Worm (Caenorhabditis elegans) whole organism, L1 larva: ENCODE measurements around the gene ogt-1.

Source experiments
- C04F5.9 ChIP-seq: sonication (generic microtip); optimal IDR thresholded peaks from 2 replicates; lab custom pipeline; 2016; ENCODE audit warnings: missing genetic modification characterization, missing compliant biosample characterization
- C16A3.4 ChIP-seq: fragments of 150-350 bp; optimal IDR thresholded peaks from 2 replicates; lab custom pipeline; 2014; ENCODE audit warnings: missing biosample characterization, missing genetic modification characterization
- F16B12.6 ChIP-seq: fragments of 150-350 bp; optimal IDR thresholded peaks from 2 replicates; lab custom pipeline; 2014; ENCODE audit warnings: missing biosample characterization, missing genetic modification characterization
- aly-2 ChIP-seq: fragments of 150-350 bp; optimal IDR thresholded peaks from 2 replicates; lab custom pipeline; 2014; ENCODE audit warnings: missing biosample characterization, missing genetic modification characterization
- ceh-8 ChIP-seq: fragments of 200-800 bp; sonication (Bioruptor generic); optimal IDR thresholded peaks from 2 replicates; lab custom pipeline; 2018; ENCODE audit warnings: mild to moderate bottlenecking, missing genetic modification characterization, moderate library complexity, missing compliant biosample characterization
- ceh-82 ChIP-seq, 3 experiments: fragments of 150-350 bp in 1 of 3; sonication (generic microtip) in 2 of 3; optimal IDR thresholded peaks; 2 replicates each; lab custom pipeline; 2014 to 2017; ENCODE audit warnings: missing biosample characterization in 3 of 3, missing genetic modification characterization in 3 of 3
- ceh-88 ChIP-seq: fragments of 200-800 bp; sonication (Bioruptor generic); IDR thresholded peaks from 2 replicates; pipeline ENCODE4 v1.3.6; 2022; ENCODE audit warnings: missing genetic modification characterization, missing compliant biosample characterization
- ces-1 ChIP-seq: fragments of 150-350 bp; optimal IDR thresholded peaks from 2 replicates; lab custom pipeline; 2014; ENCODE audit warnings: missing biosample characterization, missing genetic modification reagents, missing genetic modification characterization
- efl-3 ChIP-seq: fragments of 200-800 bp; sonication (Bioruptor generic); optimal IDR thresholded peaks from 2 replicates; lab custom pipeline; 2018; ENCODE audit warnings: mild to moderate bottlenecking, missing genetic modification characterization, missing compliant biosample characterization
- egl-27 ChIP-seq, 2 experiments: fragments of 150-350 bp in 1 of 2; sonication (generic microtip); optimal IDR thresholded peaks; 3 replicates each; lab custom pipeline; 2017 to 2018; ENCODE audit warnings: missing biosample characterization in 2 of 2, missing genetic modification characterization in 2 of 2, missing genetic modification reagents in 2 of 2
- elt-2 ChIP-seq: sonication (generic microtip); optimal IDR thresholded peaks from 2 replicates; lab custom pipeline; 2016; ENCODE audit warnings: missing genetic modification characterization, mild to moderate bottlenecking, inconsistent platforms, missing compliant biosample characterization, missing genetic modification reagents
- elt-3 ChIP-seq, 6 experiments: fragments of 150-350 bp in 1 of 6; sonication (generic microtip); optimal IDR thresholded peaks; 2 replicates each; lab custom pipeline; 2017 to 2018; ENCODE audit warnings: missing biosample characterization in 6 of 6, missing genetic modification characterization in 6 of 6, inconsistent platforms in 1 of 6
- fkh-10 ChIP-seq: sonication (generic microtip); optimal IDR thresholded peaks from 2 replicates; lab custom pipeline; 2017; ENCODE audit warnings: missing biosample characterization, missing genetic modification reagents, missing genetic modification characterization
- fkh-8 ChIP-seq: sonication (generic microtip); optimal IDR thresholded peaks from 2 replicates; lab custom pipeline; 2016; ENCODE audit warnings: mild to moderate bottlenecking, missing genetic modification characterization, missing compliant biosample characterization
- grh-1 ChIP-seq: fragments of 200-800 bp; sonication (Bioruptor generic); IDR thresholded peaks from 2 replicates; pipeline ENCODE4 v1.3.6; 2022; ENCODE audit warnings: missing genetic modification reagents, missing genetic modification characterization, missing compliant biosample characterization
- hlh-17 ChIP-seq: fragments of 200-800 bp; sonication (Bioruptor generic); optimal IDR thresholded peaks from 2 replicates; lab custom pipeline; 2018; ENCODE audit warnings: missing genetic modification characterization, mild to moderate bottlenecking, missing compliant biosample characterization, moderate library complexity, borderline replicate concordance
- hlh-4 ChIP-seq: sonication (generic microtip); optimal IDR thresholded peaks from 2 replicates; lab custom pipeline; 2016; ENCODE audit warnings: mild to moderate bottlenecking, missing genetic modification characterization, missing compliant biosample characterization
- hpl-2 ChIP-seq: fragments of 150-350 bp; optimal IDR thresholded peaks from 2 replicates; lab custom pipeline; 2014; ENCODE audit warnings: missing biosample characterization, missing genetic modification reagents, missing genetic modification characterization
- irx-1 ChIP-seq: sonication (generic microtip); optimal IDR thresholded peaks from 2 replicates; lab custom pipeline; 2016; ENCODE audit warnings: missing genetic modification characterization, missing compliant biosample characterization
- jun-1 ChIP-seq: fragments of 150-350 bp; optimal IDR thresholded peaks from 2 replicates; lab custom pipeline; 2014; ENCODE audit warnings: missing biosample characterization, missing genetic modification reagents, missing genetic modification characterization
- lin-14 ChIP-seq: fragments of 200-800 bp; sonication (Bioruptor generic); optimal IDR thresholded peaks from 2 replicates; lab custom pipeline; 2018; ENCODE audit warnings: mild to moderate bottlenecking, missing genetic modification characterization, moderate library complexity, missing compliant biosample characterization
- lin-15B ChIP-seq: fragments of 150-350 bp; sonication (generic microtip); optimal IDR thresholded peaks from 3 replicates; lab custom pipeline; 2014; ENCODE audit warnings: missing biosample characterization, missing genetic modification characterization
- lin-39 ChIP-seq: fragments of 150-350 bp; optimal IDR thresholded peaks from 2 replicates; lab custom pipeline; 2014; ENCODE audit warnings: missing biosample characterization, missing genetic modification reagents, missing genetic modification characterization
- lir-3 ChIP-seq: sonication (generic microtip); optimal IDR thresholded peaks from 2 replicates; lab custom pipeline; 2016; ENCODE audit warnings: mild to moderate bottlenecking, missing genetic modification characterization, moderate library complexity, missing compliant biosample characterization; ENCODE audit not compliant: poor library complexity
- lsy-2 ChIP-seq, 2 experiments: fragments of 150-350 bp; optimal IDR thresholded peaks; 2 replicates each; lab custom pipeline; 2014; ENCODE audit warnings: missing biosample characterization in 2 of 2, missing genetic modification characterization in 2 of 2
- mdl-1 ChIP-seq, 2 experiments: fragments of 150-350 bp; optimal IDR thresholded peaks; 2 replicates each; lab custom pipeline; 2014 to 2017; ENCODE audit warnings: missing biosample characterization in 2 of 2, missing genetic modification characterization in 2 of 2, inconsistent platforms in 1 of 2
- mep-1 ChIP-seq: fragments of 150-350 bp; optimal IDR thresholded peaks from 2 replicates; lab custom pipeline; 2014; ENCODE audit warnings: missing biosample characterization, missing genetic modification characterization
- nhr-11 ChIP-seq: fragments of 150-350 bp; optimal IDR thresholded peaks from 2 replicates; lab custom pipeline; 2014; ENCODE audit warnings: missing biosample characterization, missing genetic modification characterization
- nhr-12 ChIP-seq: sonication (generic microtip); optimal IDR thresholded peaks from 2 replicates; lab custom pipeline; 2017; ENCODE audit warnings: missing biosample characterization, missing genetic modification characterization
- nhr-19 ChIP-seq: fragments of 200-800 bp; sonication (Bioruptor generic); conservative IDR thresholded peaks from 2 replicates; pipeline ENCODE4 v1.3.6; 2022; ENCODE audit warnings: missing genetic modification characterization, missing compliant biosample characterization
- nhr-237 ChIP-seq: fragments of 150-350 bp; optimal IDR thresholded peaks from 2 replicates; lab custom pipeline; 2014; ENCODE audit warnings: missing biosample characterization, missing genetic modification characterization
- nhr-47 ChIP-seq: sonication (generic microtip); optimal IDR thresholded peaks from 2 replicates; lab custom pipeline; 2016; ENCODE audit warnings: mild to moderate bottlenecking, missing genetic modification characterization, moderate library complexity, missing compliant biosample characterization
- nhr-76 ChIP-seq: sonication (generic microtip); optimal IDR thresholded peaks from 2 replicates; lab custom pipeline; 2017; ENCODE audit warnings: missing biosample characterization, missing genetic modification characterization
- nhr-84 ChIP-seq: sonication (generic microtip); optimal IDR thresholded peaks from 2 replicates; lab custom pipeline; 2017; ENCODE audit warnings: missing biosample characterization, missing genetic modification characterization
- nhr-85 ChIP-seq: sonication (generic microtip); peaks from one replicate; lab custom pipeline; 2016; ENCODE audit warnings: missing genetic modification characterization, inconsistent platforms, missing compliant biosample characterization
- nhr-90 ChIP-seq: sonication (generic microtip); optimal IDR thresholded peaks from 2 replicates; lab custom pipeline; 2016; ENCODE audit warnings: mild to moderate bottlenecking, missing genetic modification characterization, missing compliant biosample characterization; ENCODE audit not compliant: poor library complexity
- pag-3 ChIP-seq: sonication (generic microtip); optimal IDR thresholded peaks from 2 replicates; lab custom pipeline; 2017; ENCODE audit warnings: missing genetic modification characterization, mild to moderate bottlenecking, missing compliant biosample characterization, antibody characterized with exemption, borderline replicate concordance; ENCODE audit not compliant: insufficient read depth
- pax-3 ChIP-seq: fragments of 200-800 bp; sonication (Bioruptor generic); optimal IDR thresholded peaks from 2 replicates; lab custom pipeline; 2018; ENCODE audit warnings: mild to moderate bottlenecking, missing genetic modification characterization, moderate library complexity, missing compliant biosample characterization
- snpc-4 ChIP-seq: fragments of 150-350 bp; optimal IDR thresholded peaks from 2 replicates; lab custom pipeline; 2014; ENCODE audit warnings: missing biosample characterization, missing genetic modification characterization
- snu-23 ChIP-seq: sonication (generic microtip); optimal IDR thresholded peaks from 2 replicates; lab custom pipeline; 2016; ENCODE audit warnings: missing genetic modification characterization, missing compliant biosample characterization
- sup-37 ChIP-seq: fragments of 200-800 bp; sonication (Bioruptor generic); optimal IDR thresholded peaks from 2 replicates; lab custom pipeline; 2018; ENCODE audit warnings: mild to moderate bottlenecking, missing genetic modification characterization, missing compliant biosample characterization
- tbx-2 ChIP-seq: sonication (generic microtip); optimal IDR thresholded peaks from 2 replicates; lab custom pipeline; 2016; ENCODE audit warnings: missing genetic modification characterization, missing compliant biosample characterization
- tlp-1 ChIP-seq: fragments of 150-350 bp; optimal IDR thresholded peaks from 2 replicates; lab custom pipeline; 2014; ENCODE audit warnings: missing biosample characterization, missing genetic modification characterization
- unc-130 ChIP-seq: fragments of 150-350 bp; optimal IDR thresholded peaks from 2 replicates; lab custom pipeline; 2017; ENCODE audit warnings: missing biosample characterization, missing genetic modification characterization, inconsistent platforms
- unc-30 ChIP-seq: sonication (generic microtip); optimal IDR thresholded peaks from 2 replicates; lab custom pipeline; 2017; ENCODE audit warnings: missing biosample characterization, missing genetic modification characterization
- unc-62 ChIP-seq: fragments of 150-350 bp; optimal IDR thresholded peaks from 2 replicates; lab custom pipeline; 2014; ENCODE audit warnings: missing biosample characterization, missing genetic modification reagents, missing genetic modification characterization
- vab-15 ChIP-seq: sonication (generic microtip); optimal IDR thresholded peaks from 2 replicates; lab custom pipeline; 2017; ENCODE audit warnings: missing genotype, mild to moderate bottlenecking, missing genetic modification characterization, missing compliant biosample characterization
- xbp-1 ChIP-seq: sonication (generic microtip); optimal IDR thresholded peaks from 2 replicates; lab custom pipeline; 2016; ENCODE audit warnings: missing genetic modification characterization, missing compliant biosample characterization
- zag-1 ChIP-seq: fragments of 150-350 bp; optimal IDR thresholded peaks from 2 replicates; lab custom pipeline; 2014; ENCODE audit warnings: missing biosample characterization, missing genetic modification characterization
- ztf-11 ChIP-seq, 2 experiments: sonication (generic microtip); optimal IDR thresholded peaks; 2 replicates each; lab custom pipeline; 2016 to 2017; ENCODE audit warnings: missing genetic modification characterization in 2 of 2, missing biosample characterization in 1 of 2, missing compliant biosample characterization in 1 of 2
- ztf-4 ChIP-seq: fragments of 150-350 bp; optimal IDR thresholded peaks from 2 replicates; lab custom pipeline; 2014; ENCODE audit warnings: missing biosample characterization, missing genetic modification characterization

ogt-1 gene

DNA sequence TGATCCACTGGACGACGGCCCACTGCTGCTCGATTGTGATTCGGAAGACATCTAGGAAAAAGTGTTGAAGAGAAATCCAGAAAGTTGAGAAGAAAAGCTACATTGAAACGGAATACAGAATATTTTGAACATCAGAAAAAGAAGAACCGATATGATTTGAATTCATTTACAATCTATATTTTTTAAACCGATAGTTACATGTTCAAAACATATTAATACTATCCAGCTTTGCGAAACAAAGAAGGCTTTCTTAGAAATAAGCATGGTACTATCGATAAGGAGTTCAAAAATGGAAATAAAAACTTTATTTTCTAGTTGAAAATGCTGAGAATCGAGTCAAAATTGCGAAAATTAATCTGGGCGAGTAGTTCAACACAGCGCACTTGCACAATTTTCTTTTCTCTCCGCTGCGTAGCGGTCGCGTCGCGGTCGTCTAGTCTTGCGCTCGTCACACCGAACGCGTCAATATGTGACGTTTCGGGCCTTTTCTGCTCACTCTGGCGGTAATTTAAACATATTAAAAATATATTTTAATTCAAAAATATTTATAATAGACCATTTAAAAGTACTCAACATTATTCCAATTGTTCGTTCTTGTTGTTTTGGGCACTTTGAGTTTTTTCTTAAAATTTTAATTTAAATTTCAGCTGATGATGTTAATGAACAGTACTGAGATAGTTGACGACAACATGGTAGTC, 8.6 kb upstream of the ogt-1 start, which contains the start of the genes syf-2 and K04G7.1 (continued):
- TF ChIP-seq tbx-2 (peak; percentile 91), ceh-82 (tag; optimal IDR thresholded peaks at IDR 0.05; lab: Kevin White, UChicago) (peak; percentile 55 to 96 (median 67)), elt-3 (tag; optimal IDR thresholded peaks at IDR 0.05; lab: Kevin White, UChicago) (peak in 3 of 6 experiments; percentile 58 to 89 (median 59)), mdl-1 (tag; optimal IDR thresholded peaks at IDR 0.05; lab: Kevin White, UChicago) (peak in 1 of 2 experiments; percentile 84), nhr-237 (tag; lab: Kevin White, UChicago) (peak; percentile 74), lin-14 (GFP tag; lab: Kevin White, UChicago) (peak; percentile 95), zag-1 (peak; percentile 20), elt-2 (peak; percentile 45), tlp-1 (tag; lab: Kevin White, UChicago) (no peak), ces-1 (GFP tag; lab: Kevin White, UChicago) (no peak), hlh-4 (no peak), aly-2 (peak; percentile 8), xbp-1 (peak; percentile 91), nhr-19 (GFP tag; lab: Robert Waterston, UW) (peak; percentile 90), fkh-8 (peak; percentile 95), F16B12.6 (peak; percentile 60), efl-3 (GFP tag; lab: Kevin White, UChicago) (no peak), jun-1 (tag; lab: Kevin White, UChicago) (peak; percentile 86), C04F5.9 (tag; lab: Kevin White, UChicago) (peak; percentile 64), lin-39 (tag; lab: Kevin White, UChicago) (peak; percentile 76), sup-37 (GFP tag; lab: Kevin White, UChicago) (no peak), ceh-88 (GFP tag; lab: Robert Waterston, UW) (peak; percentile 72; the same call in 1 of the 2 replicates), ztf-4 (tag; lab: Kevin White, UChicago) (peak; percentile 77), C16A3.4 (peak; percentile 93), hlh-17 (GFP tag; lab: Kevin White, UChicago) (no peak), lin-15B (peak; percentile 99), snu-23 (peak; percentile 92), nhr-12 (no peak), pax-3 (tag; lab: Kevin White, UChicago) (peak; percentile 82), lir-3 (peak; percentile 62), unc-130 (tag; lab: Kevin White, UChicago) (peak; percentile 83), lsy-2 (tag; optimal IDR thresholded peaks at IDR 0.05; lab: Kevin White, UChicago) (peak; percentile 95), unc-30 (no peak), nhr-47 (tag; lab: Kevin White, UChicago) (peak; percentile 90), nhr-85 (tag; lab: Kevin White, UChicago) (peak; percentile 97), nhr-76 (tag; lab: Kevin White, UChicago) (no peak), irx-1 (tag; lab: Kevin White, UChicago) (peak; percentile 70), unc-62 (GFP tag; lab: Kevin White, UChicago) (no peak), pag-3 (tag; lab: Kevin White, UChicago) (no peak), vab-15 (tag; lab: Kevin White, UChicago) (no peak), egl-27 (tag; optimal IDR thresholded peaks at IDR 0.05; lab: Kevin White, UChicago) (peak; percentile 78 to 87), ztf-11 (tag; optimal IDR thresholded peaks at IDR 0.05; lab: Kevin White, UChicago) (peak in 1 of 2 experiments; percentile 57), nhr-90 (tag; lab: Kevin White, UChicago) (peak; percentile 80), grh-1 (GFP tag; lab: Robert Waterston, UW) (peak; percentile 80), hpl-2 (GFP tag; lab: Kevin White, UChicago) (peak; percentile 52), mep-1 (tag; lab: Kevin White, UChicago) (peak; percentile 86), snpc-4 (tag; lab: Kevin White, UChicago) (peak; percentile 82), nhr-84 (no peak), fkh-10 (peak; percentile 71), nhr-11 (tag; lab: Kevin White, UChicago) (peak; percentile 70), ceh-8 (GFP tag; lab: Kevin White, UChicago) (peak; percentile 46)
